Worm (Caenorhabditis elegans) whole organism, midembryonic: ENCODE data around the gene T21B10.4.

ENCODE experiments used
- T22C8.4 ChIP-seq: fragments of 200-800 bp; sonication (Bioruptor generic); IDR thresholded peaks from 2 replicates; pipeline ENCODE4 v1.3.6; 2022; ENCODE audit warnings: missing genetic modification characterization, missing compliant biosample characterization
- cog-1 ChIP-seq: sonication (generic microtip); optimal IDR thresholded peaks from 2 replicates; lab custom pipeline; 2016; ENCODE audit warnings: missing genetic modification characterization, missing compliant biosample characterization
- flt-1 ChIP-seq: fragments of 200-800 bp; sonication (Bioruptor generic); IDR thresholded peaks from 2 replicates; pipeline ENCODE4 v1.3.6; 2022; ENCODE audit warnings: missing genetic modification characterization, missing compliant biosample characterization
- tab-1 ChIP-seq: fragments of 200-800 bp; sonication (Bioruptor generic); IDR thresholded peaks from 2 replicates; pipeline ENCODE4 v1.3.6; 2022; ENCODE audit warnings: missing genetic modification characterization, missing compliant biosample characterization
- ztf-29 ChIP-seq: fragments of 200-800 bp; sonication (Bioruptor generic); IDR thresholded peaks from 2 replicates; pipeline ENCODE4 v1.3.6; 2022; ENCODE audit warnings: missing genetic modification reagents, missing genetic modification characterization, missing compliant biosample characterization

ce11 chrII:8951270-8951669, 10.6 kb downstream of the T21B10.4 start:
- no peak for TF ChIP-seq cog-1 (tag; lab: Kevin White, UChicago)
- no peak for TF ChIP-seq flt-1
- TF ChIP-seq tab-1: no peak
- no peak for TF ChIP-seq ztf-29 (GFP tag; lab: Robert Waterston, UW)
- TF ChIP-seq T22C8.4 (GFP tag; lab: Robert Waterston, UW): no peak
